Fruit fly (Drosophila melanogaster) whole organism, embryonic: ENCODE data around the gene CG11178.

Experiments
- ATbp ChIP-seq: fragments of 200-800 bp; sonication (Bioruptor generic); optimal IDR thresholded peaks from 2 replicates; lab custom pipeline; 2017; ENCODE audit warnings: missing biosample characterization, mild to moderate bottlenecking, missing genetic modification characterization, missing genetic modification reagents
- BEAF-32 ChIP-seq: fragments of 200-800 bp; sonication (Bioruptor generic); optimal IDR thresholded peaks from 3 replicates; lab custom pipeline; 2017; ENCODE audit warnings: missing biosample characterization, missing genetic modification characterization, mild to moderate bottlenecking, moderate library complexity, missing genetic modification reagents
- C15 ChIP-seq: fragments of 200-800 bp; sonication (Bioruptor generic); IDR thresholded peaks from 3 replicates; pipeline ENCODE4 v1.3.6; 2022; ENCODE audit warnings: missing biosample characterization, missing genetic modification characterization
- CG10267 ChIP-seq: fragments of 200-800 bp; sonication (Bioruptor generic); optimal IDR thresholded peaks from 2 replicates; lab custom pipeline; 2018; ENCODE audit warnings: missing biosample characterization, mild to moderate bottlenecking, missing genetic modification characterization, moderate library complexity
- CG10565 ChIP-seq: fragments of 200-800 bp; sonication (Bioruptor generic); optimal IDR thresholded peaks from 3 replicates; lab custom pipeline; 2016; ENCODE audit warnings: missing biosample characterization, mild to moderate bottlenecking, missing genetic modification characterization
- CG12071 ChIP-seq: fragments of 200-800 bp; sonication (Bioruptor generic); optimal IDR thresholded peaks from 3 replicates; lab custom pipeline; 2018; ENCODE audit warnings: missing biosample characterization, mild to moderate bottlenecking, missing genetic modification characterization
- CG12769 ChIP-seq: fragments of 200-800 bp; sonication (Bioruptor generic); optimal IDR thresholded peaks from 2 replicates; lab custom pipeline; 2019; ENCODE audit warnings: missing biosample characterization, mild to moderate bottlenecking, missing genetic modification characterization, moderate library complexity
- CG14441 ChIP-seq: fragments of 200-800 bp; sonication (Bioruptor generic); IDR thresholded peaks from 2 replicates; pipeline ENCODE4 v1.3.6; 2022; ENCODE audit warnings: missing biosample characterization, missing genetic modification characterization
- CG15601 ChIP-seq: fragments of 200-800 bp; sonication (Bioruptor generic); optimal IDR thresholded peaks from 3 replicates; lab custom pipeline; 2019; ENCODE audit warnings: missing biosample characterization, mild to moderate bottlenecking, missing genetic modification characterization, moderate library complexity
- CG1647 ChIP-seq: fragments of 200-800 bp; sonication (Bioruptor generic); optimal IDR thresholded peaks from 3 replicates; lab custom pipeline; 2016; ENCODE audit warnings: missing biosample characterization, missing genetic modification characterization
- CG16815 ChIP-seq: fragments of 200-800 bp; sonication (Bioruptor generic); optimal IDR thresholded peaks from 3 replicates; lab custom pipeline; 2017; ENCODE audit warnings: missing biosample characterization, mild to moderate bottlenecking, missing genetic modification characterization
- CG17361 ChIP-seq: fragments of 200-800 bp; sonication (Bioruptor generic); IDR thresholded peaks from 3 replicates; pipeline ENCODE4 v1.3.6; 2022; ENCODE audit warnings: missing biosample characterization, missing genetic modification characterization
- CG17802 ChIP-seq: fragments of 200-800 bp; sonication (Bioruptor generic); optimal IDR thresholded peaks from 2 replicates; lab custom pipeline; 2018; ENCODE audit warnings: missing biosample characterization, mild to moderate bottlenecking, missing genetic modification characterization, moderate library complexity
- CG2120 ChIP-seq: fragments of 200-800 bp; sonication (Bioruptor generic); optimal IDR thresholded peaks from 3 replicates; lab custom pipeline; 2016; ENCODE audit warnings: missing biosample characterization, missing genetic modification characterization
- CG32532 ChIP-seq: fragments of 200-800 bp; sonication (Bioruptor generic); IDR thresholded peaks from 2 replicates; pipeline ENCODE4 v1.3.6; 2022; ENCODE audit warnings: missing biosample characterization, missing genetic modification characterization
- CG43689 ChIP-seq: fragments of 200-800 bp; sonication (Bioruptor generic); IDR thresholded peaks from 2 replicates; pipeline ENCODE4 v1.3.6; 2022; ENCODE audit warnings: missing biosample characterization, missing genetic modification characterization
- CG4424 ChIP-seq: fragments of 200-800 bp; sonication (Bioruptor generic); optimal IDR thresholded peaks from 3 replicates; lab custom pipeline; 2016; ENCODE audit warnings: missing biosample characterization, missing genetic modification characterization
- CG6683 ChIP-seq: fragments of 200-800 bp; sonication (Bioruptor generic); optimal IDR thresholded peaks from 2 replicates; lab custom pipeline; 2017; ENCODE audit warnings: missing biosample characterization, mild to moderate bottlenecking, missing genetic modification characterization, missing genetic modification reagents
- CG8089 ChIP-seq: fragments of 200-800 bp; sonication (Bioruptor generic); optimal IDR thresholded peaks from 3 replicates; lab custom pipeline; 2016; ENCODE audit warnings: missing biosample characterization, missing genetic modification characterization
- CrebB ChIP-seq: fragments of 200-800 bp; sonication (Bioruptor generic); optimal IDR thresholded peaks from 3 replicates; lab custom pipeline; 2018; ENCODE audit warnings: missing biosample characterization, mild to moderate bottlenecking, missing genetic modification characterization
- Doc2 ChIP-seq: fragments of 200-800 bp; sonication (Bioruptor generic); IDR thresholded peaks from 2 replicates; pipeline ENCODE4 v1.3.6; 2022; ENCODE audit warnings: missing biosample characterization, missing genetic modification characterization
- Drgx ChIP-seq: fragments of 200-800 bp; sonication (Bioruptor generic); IDR thresholded peaks from 2 replicates; pipeline ENCODE4 v1.3.6; 2022; ENCODE audit warnings: missing biosample characterization, missing genetic modification characterization
- Hmr ChIP-seq: fragments of 200-800 bp; sonication (Bioruptor generic); optimal IDR thresholded peaks from 3 replicates; lab custom pipeline; 2017; ENCODE audit warnings: mild to moderate bottlenecking, missing biosample characterization, missing genetic modification reagents, missing genetic modification characterization
- Hr3 ChIP-seq: fragments of 200-800 bp; sonication (Bioruptor generic); optimal IDR thresholded peaks from 3 replicates; lab custom pipeline; 2016; ENCODE audit warnings: missing biosample characterization, missing genetic modification characterization
- Hr39 ChIP-seq: fragments of >200 bp; optimal IDR thresholded peaks from 2 replicates; lab custom pipeline; 2017
- Hsf ChIP-seq: fragments of 200-800 bp; sonication (Bioruptor generic); optimal IDR thresholded peaks from 3 replicates; lab custom pipeline; 2016; ENCODE audit warnings: missing biosample characterization, missing genetic modification characterization
- NC2α ChIP-seq: fragments of 200-800 bp; sonication (Bioruptor generic); optimal IDR thresholded peaks from 2 replicates; lab custom pipeline; 2016; ENCODE audit warnings: missing biosample characterization, missing genetic modification characterization
- Oaz ChIP-seq: fragments of 200-800 bp; sonication (Bioruptor generic); IDR thresholded peaks from 2 replicates; pipeline ENCODE4 v1.3.6; 2022; ENCODE audit warnings: missing biosample characterization, missing genetic modification characterization
- Rx ChIP-seq: fragments of 200-800 bp; sonication (Bioruptor generic); IDR thresholded peaks from 2 replicates; pipeline ENCODE4 v1.3.6; 2022; ENCODE audit warnings: missing biosample characterization, missing genetic modification characterization
- Six4 ChIP-seq: fragments of 200-800 bp; sonication (Bioruptor generic); optimal IDR thresholded peaks from 2 replicates; lab custom pipeline; 2016; ENCODE audit warnings: missing biosample characterization, missing genetic modification characterization
- Ssrp ChIP-seq: fragments of 200-800 bp; sonication (Bioruptor generic); optimal IDR thresholded peaks from 2 replicates; lab custom pipeline; 2018; ENCODE audit warnings: missing biosample characterization, mild to moderate bottlenecking, missing genetic modification characterization, moderate library complexity
- Stat92E ChIP-seq, 3 experiments: fragments of >200 bp in 2 of 3; fragments of 200-800 bp in 1 of 3; sonication (Bioruptor generic) in 1 of 3; optimal IDR thresholded peaks; 2 replicates each; lab custom pipeline; 2017 to 2019; ENCODE audit warnings: missing biosample characterization in 3 of 3, missing genetic modification characterization in 3 of 3, mild to moderate bottlenecking in 1 of 3, moderate library complexity in 1 of 3
- bbx ChIP-seq: fragments of 200-800 bp; sonication (Bioruptor generic); IDR thresholded peaks from 2 replicates; pipeline ENCODE4 v1.3.6; 2022; ENCODE audit warnings: missing biosample characterization, missing genetic modification characterization; ENCODE audit not compliant: partially characterized antibody
- chif ChIP-seq, 2 experiments: fragments of 200-800 bp; sonication (Bioruptor generic); optimal IDR thresholded peaks; 3 replicates each; lab custom pipeline; 2016; ENCODE audit warnings: missing biosample characterization in 2 of 2, missing genetic modification characterization in 2 of 2
- chinmo ChIP-seq: fragments of 200-800 bp; sonication (Bioruptor generic); IDR thresholded peaks from 4 replicates; pipeline ENCODE4 v1.3.6; 2022; ENCODE audit warnings: missing biosample characterization, missing genetic modification characterization; ENCODE audit not compliant: partially characterized antibody
- crp ChIP-seq, 2 experiments: fragments of 200-800 bp; sonication (Bioruptor generic); optimal IDR thresholded peaks; 2 replicates in 1 of 2; 3 replicates in 1 of 2; lab custom pipeline; 2017; ENCODE audit warnings: missing biosample characterization in 2 of 2, missing genetic modification characterization in 2 of 2, mild to moderate bottlenecking in 1 of 2, moderate library complexity in 1 of 2
- emc ChIP-seq: fragments of 200-800 bp; sonication (Bioruptor generic); optimal IDR thresholded peaks from 2 replicates; lab custom pipeline; 2016; ENCODE audit warnings: missing biosample characterization, missing genetic modification characterization
- grau ChIP-seq: fragments of 200-800 bp; optimal IDR thresholded peaks from 3 replicates; lab custom pipeline; 2019; ENCODE audit warnings: missing biosample characterization, mild to moderate bottlenecking, missing genetic modification characterization, moderate library complexity
- gsb-n ChIP-seq: fragments of 200-800 bp; sonication (Bioruptor generic); optimal IDR thresholded peaks from 3 replicates; lab custom pipeline; 2018; ENCODE audit warnings: missing biosample characterization, mild to moderate bottlenecking, missing genetic modification characterization
- her ChIP-seq: fragments of 200-800 bp; sonication (Bioruptor generic); optimal IDR thresholded peaks from 2 replicates; lab custom pipeline; 2016; ENCODE audit warnings: missing biosample characterization, missing genetic modification characterization
- hkb ChIP-seq, 2 experiments: fragments of 200-800 bp in 1 of 2; fragments of >200 bp in 1 of 2; sonication (Bioruptor generic) in 1 of 2; IDR thresholded peaks in 1 of 2; optimal IDR thresholded peaks in 1 of 2; 2 replicates each; pipeline versions ENCODE4 v1.3.6 to Lab custom; 2017 to 2022; ENCODE audit warnings: missing biosample characterization in 1 of 2, missing genetic modification characterization in 1 of 2
- hth ChIP-seq: fragments of >200 bp; optimal IDR thresholded peaks from 2 replicates; lab custom pipeline; 2017; ENCODE audit warnings: inconsistent platforms
- phol ChIP-seq: fragments of 200-800 bp; sonication (Bioruptor generic); optimal IDR thresholded peaks from 3 replicates; lab custom pipeline; 2018; ENCODE audit warnings: missing biosample characterization, mild to moderate bottlenecking, missing genetic modification characterization, moderate library complexity
- pum ChIP-seq: fragments of 200-800 bp; sonication (Bioruptor generic); optimal IDR thresholded peaks from 2 replicates; lab custom pipeline; 2016; ENCODE audit warnings: missing biosample characterization, missing genetic modification characterization
- sc ChIP-seq, 3 experiments: fragments of >200 bp in 2 of 3; fragments of 200-800 bp in 1 of 3; sonication (Bioruptor generic) in 1 of 3; optimal IDR thresholded peaks; 2 replicates in 2 of 3; 3 replicates in 1 of 3; lab custom pipeline; 2017; ENCODE audit warnings: mild to moderate bottlenecking in 1 of 3, missing biosample characterization in 1 of 3, missing genetic modification characterization in 1 of 3, missing genetic modification reagents in 1 of 3
- sisA ChIP-seq: fragments of 200-800 bp; sonication (Bioruptor generic); IDR thresholded peaks from 2 replicates; pipeline ENCODE4 v1.3.6; 2022; ENCODE audit warnings: missing biosample characterization, missing genetic modification characterization
- ttk ChIP-seq: fragments of 200-800 bp; sonication (Bioruptor generic); IDR thresholded peaks from 2 replicates; pipeline ENCODE4 v2.1.2; 2022; ENCODE audit warnings: missing biosample characterization, missing genetic modification characterization
- vvl ChIP-seq: fragments of 200-800 bp; sonication (Bioruptor generic); IDR thresholded peaks from 2 replicates; pipeline ENCODE4 v1.3.6; 2022; ENCODE audit warnings: missing biosample characterization, missing genetic modification characterization
- zf30C ChIP-seq: fragments of 200-800 bp; sonication (Bioruptor generic); optimal IDR thresholded peaks from 3 replicates; lab custom pipeline; 2018; ENCODE audit warnings: missing biosample characterization, mild to moderate bottlenecking, missing genetic modification characterization

The CG11178 gene

dm6 chrX:13630290-13630900 lies 24.9 kb downstream of the CG11178 start (continued):
- peak; percentile 47 to 63 for TF ChIP-seq chif (GFP tag; optimal IDR thresholded peaks at IDR 0.05; lab: Kevin White, UChicago)
- no peak for TF ChIP-seq hkb (optimal IDR thresholded peaks at IDR 0.05; lab: Kevin White, UChicago)
- TF ChIP-seq hkb (GFP tag; IDR thresholded peaks at IDR 0.05; lab: Robert Waterston, UW), result 0 out of 2 replicates have a peak, but pooled peaks have one; percentile 13
- no peak for TF ChIP-seq CG16815 (GFP tag; lab: Kevin White, UChicago)
- TF ChIP-seq emc, result no peak
- TF ChIP-seq gsb-n (tag; lab: Kevin White, UChicago), result peak; percentile 18
- TF ChIP-seq ttk, result no peak
- TF ChIP-seq crp (GFP tag; optimal IDR thresholded peaks at IDR 0.05; lab: Kevin White, UChicago), result no peak
- TF ChIP-seq CG4424 (GFP tag; lab: Kevin White, UChicago), result peak; percentile 37
- TF ChIP-seq Six4 (GFP tag; lab: Kevin White, UChicago), result no peak
- TF ChIP-seq sc (optimal IDR thresholded peaks at IDR 0.05; lab: Kevin White, UChicago), result no peak
- TF ChIP-seq sc (GFP tag; optimal IDR thresholded peaks at IDR 0.05; lab: Kevin White, UChicago), result no peak
- no peak for TF ChIP-seq Stat92E (GFP tag; optimal IDR thresholded peaks at IDR 0.05; lab: Kevin White, UChicago)
- no peak for TF ChIP-seq Rx
- TF ChIP-seq grau, result peak; percentile 14
- no peak for TF ChIP-seq Doc2 (GFP tag; lab: Robert Waterston, UW)
- no peak for TF ChIP-seq BEAF-32 (GFP tag; lab: Kevin White, UChicago)
- TF ChIP-seq zf30C (GFP tag; lab: Kevin White, UChicago), result no peak
- TF ChIP-seq CG17802 (tag; lab: Kevin White, UChicago), result no peak
- no peak for TF ChIP-seq CG32532 (GFP tag; lab: Robert Waterston, UW)
- TF ChIP-seq CG10267 (tag; lab: Kevin White, UChicago), result peak; percentile 16
- TF ChIP-seq ATbp (GFP tag; lab: Kevin White, UChicago), result no peak
- TF ChIP-seq Hr3 (GFP tag; lab: Kevin White, UChicago), result peak; percentile 16
- TF ChIP-seq CG14441 (GFP tag; lab: Robert Waterston, UW), result no peak
- TF ChIP-seq CG43689 (GFP tag; lab: Robert Waterston, UW), result no peak
- 0 out of 2 replicates have a peak, but pooled peaks have one; percentile 8 for TF ChIP-seq Drgx (GFP tag; lab: Robert Waterston, UW)
- no peak for TF ChIP-seq CG12071 (GFP tag; lab: Kevin White, UChicago)
- TF ChIP-seq Ssrp (tag; lab: Kevin White, UChicago), result peak; percentile 19
- no peak for TF ChIP-seq chinmo (GFP tag; lab: Robert Waterston, UW)
- no peak for TF ChIP-seq CG12769 (tag; lab: Kevin White, UChicago)
- peak; percentile 7 for TF ChIP-seq Hsf
- peak; percentile 25; the same call in 1 of the 2 replicates for TF ChIP-seq vvl (GFP tag; lab: Robert Waterston, UW)
- no peak for TF ChIP-seq CG6683 (GFP tag; lab: Kevin White, UChicago)
- no peak for TF ChIP-seq NC2α (GFP tag; lab: Kevin White, UChicago)
- peak; percentile 24 for TF ChIP-seq CG2120 (GFP tag; lab: Kevin White, UChicago)
- no peak for TF ChIP-seq C15 (GFP tag; lab: Robert Waterston, UW)
- no peak for TF ChIP-seq Oaz (GFP tag; lab: Robert Waterston, UW)
- TF ChIP-seq Hmr (GFP tag; lab: Kevin White, UChicago), result peak; percentile 5
- TF ChIP-seq CG17361 (GFP tag; lab: Robert Waterston, UW), result peak; percentile 51; the same call in 2 of the 3 replicates
- no peak for TF ChIP-seq CG1647 (GFP tag; lab: Kevin White, UChicago)
- peak; percentile 17 for TF ChIP-seq CG8089
- TF ChIP-seq bbx (GFP tag; lab: Robert Waterston, UW), result no peak
- peak; percentile 33 for TF ChIP-seq pum (GFP tag; lab: Kevin White, UChicago)
- TF ChIP-seq sisA (GFP tag; lab: Robert Waterston, UW), result no peak; the same call in 1 of the 2 replicates
- peak; percentile 46 for TF ChIP-seq phol (tag; lab: Kevin White, UChicago)
- no peak for TF ChIP-seq Hr39 (lab: Kevin White, UChicago)
- TF ChIP-seq hth (lab: Kevin White, UChicago), result no peak
- TF ChIP-seq her (GFP tag; lab: Kevin White, UChicago), result no peak
- peak; percentile 31 for TF ChIP-seq CG15601 (tag; lab: Kevin White, UChicago)
- no peak for TF ChIP-seq CG10565
- no peak for TF ChIP-seq CrebB (tag; lab: Kevin White, UChicago)
